Worm (Caenorhabditis elegans) whole organism, L2 larva: ENCODE measurements around the gene C03H12.1.

ENCODE experiments used
- ZK546.5 ChIP-seq: sonication (generic microtip); optimal IDR thresholded peaks from 2 replicates; lab custom pipeline; 2017; ENCODE audit warnings: missing biosample characterization, missing genetic modification characterization
- aly-2 ChIP-seq: fragments of 150-350 bp; optimal IDR thresholded peaks from 2 replicates; lab custom pipeline; 2014; ENCODE audit warnings: missing biosample characterization, missing genetic modification characterization
- ama-1 ChIP-seq: fragments of 150-350 bp; optimal IDR thresholded peaks from 2 replicates; lab custom pipeline; 2018; ENCODE audit warnings: inconsistent platforms
- crh-2 ChIP-seq: sonication (generic microtip); optimal IDR thresholded peaks from 2 replicates; lab custom pipeline; 2017; ENCODE audit warnings: missing biosample characterization, missing genetic modification characterization
- egl-27 ChIP-seq: sonication (generic microtip); optimal IDR thresholded peaks from 3 replicates; lab custom pipeline; 2017; ENCODE audit warnings: missing biosample characterization, missing genetic modification reagents, missing genetic modification characterization
- lin-11 ChIP-seq: fragments of 150-350 bp; sonication (generic microtip); optimal IDR thresholded peaks from 2 replicates; lab custom pipeline; 2014; ENCODE audit warnings: missing biosample characterization, missing genetic modification characterization, inconsistent platforms, mixed read lengths
- lin-39 ChIP-seq: fragments of 150-350 bp; optimal IDR thresholded peaks from 2 replicates; lab custom pipeline; 2014; ENCODE audit warnings: missing biosample characterization, missing genetic modification reagents, missing genetic modification characterization
- lsy-2 ChIP-seq, 2 experiments: fragments of 150-350 bp in 1 of 2; sonication (generic microtip) in 1 of 2; optimal IDR thresholded peaks; 2 replicates each; lab custom pipeline; 2014 to 2017; ENCODE audit warnings: missing biosample characterization in 2 of 2, missing genetic modification characterization in 2 of 2
- mdl-1 ChIP-seq, 2 experiments: fragments of 150-350 bp in 1 of 2; sonication (generic microtip) in 1 of 2; optimal IDR thresholded peaks; 2 replicates each; lab custom pipeline; 2017; ENCODE audit warnings: missing biosample characterization in 2 of 2, missing genetic modification characterization in 2 of 2
- nhr-237 ChIP-seq: fragments of 150-350 bp; optimal IDR thresholded peaks from 2 replicates; lab custom pipeline; 2014; ENCODE audit warnings: missing biosample characterization, missing genetic modification characterization
- nhr-6 ChIP-seq: fragments of 150-350 bp; optimal IDR thresholded peaks from 2 replicates; lab custom pipeline; 2014; ENCODE audit warnings: missing biosample characterization, missing genetic modification characterization
- unc-62 ChIP-seq: fragments of 150-350 bp; optimal IDR thresholded peaks from 2 replicates; lab custom pipeline; 2014; ENCODE audit warnings: missing biosample characterization, missing genetic modification reagents, missing genetic modification characterization
- ztf-11 ChIP-seq: sonication (generic microtip); optimal IDR thresholded peaks from 2 replicates; lab custom pipeline; 2017; ENCODE audit warnings: missing biosample characterization, missing genetic modification characterization

ce11 chrX:15668695-15669094, 20.6 kb upstream of the C03H12.1 start:
- TF ChIP-seq unc-62 (GFP tag; lab: Kevin White, UChicago) = no peak
- no peak for TF ChIP-seq lin-39 (tag; lab: Kevin White, UChicago)
- no peak for TF ChIP-seq lsy-2 (tag; optimal IDR thresholded peaks at IDR 0.05; lab: Kevin White, UChicago)
- TF ChIP-seq egl-27 (tag; lab: Kevin White, UChicago) = no peak
- no peak for TF ChIP-seq ama-1 (lab: Kevin White, UChicago)
- TF ChIP-seq mdl-1 (tag; optimal IDR thresholded peaks at IDR 0.05; lab: Kevin White, UChicago) = no peak
- no peak for TF ChIP-seq lin-11 (tag; lab: Kevin White, UChicago)
- TF ChIP-seq aly-2 (tag; lab: Kevin White, UChicago) = no peak
- TF ChIP-seq nhr-237 (tag; lab: Kevin White, UChicago) = no peak
- TF ChIP-seq ZK546.5 (tag; lab: Kevin White, UChicago) = no peak
- TF ChIP-seq ztf-11 (tag; lab: Kevin White, UChicago) = no peak
- no peak for TF ChIP-seq nhr-6 (tag; lab: Kevin White, UChicago)
- no peak for TF ChIP-seq crh-2 (tag; lab: Kevin White, UChicago)
